Fruit fly (Drosophila melanogaster) Kc167 (cell line): ENCODE data around the gene Met.
"Not testable (repeated sequence)": the region's sequence is repeated elsewhere in the genome, so short reads cannot be mapped to it uniquely, and the experiment has no call there.

Experiments
- Myc ChIP-seq: fragments of >200 bp; optimal IDR thresholded peaks from 2 replicates; lab custom pipeline; 2017; ENCODE audit warnings: missing external identifiers
- Sin3A ChIP-seq: fragments of >200 bp; optimal IDR thresholded peaks from 2 replicates; lab custom pipeline; 2018; ENCODE audit warnings: missing external identifiers
- h ChIP-seq: fragments of >200 bp; optimal IDR thresholded peaks from 3 replicates; lab custom pipeline; 2018; ENCODE audit warnings: missing external identifiers
- insv ChIP-seq: fragments of >200 bp; optimal IDR thresholded peaks from 3 replicates; lab custom pipeline; 2018; ENCODE audit warnings: missing external identifiers
- psq ChIP-seq: fragments of >200 bp; optimal IDR thresholded peaks from 2 replicates; lab custom pipeline; 2017; ENCODE audit warnings: missing external identifiers
- ttk ChIP-seq: sonication (Bioruptor generic); optimal IDR thresholded peaks from 2 replicates; lab custom pipeline; 2017; ENCODE audit warnings: missing external identifiers

Gene Met

dm6 chrX:11615652-11616495 is at the start of gene Met, which contains the start of gene RPA3:
Gene Met, plus strand, starts transcription at chrX:11616124.
Gene RPA3, minus strand, starts transcription at chrX:11615840.
- TF ChIP-seq h (lab: Kevin White, UChicago) (no peak), insv (no peak), ttk (lab: Kevin White, UChicago) (no peak), psq (lab: Kevin White, UChicago) (no peak), Myc (lab: Kevin White, UChicago) (no peak), Sin3A (lab: Kevin White, UChicago) (no peak)

dm6 chrX:11569956-11570695 is 45.8 kb upstream of the Met start, which contains the start of the genes Polr2A and CG11699:
Gene Polr2A, minus strand, starts transcription at chrX:11570326.
Gene CG11699, plus strand, starts transcription at chrX:11570621.
- TF ChIP-seq ttk (lab: Kevin White, UChicago), result no peak
- TF ChIP-seq Myc (lab: Kevin White, UChicago), result no peak
- TF ChIP-seq psq (lab: Kevin White, UChicago), result no peak
- TF ChIP-seq h (lab: Kevin White, UChicago), result no peak
- no peak for TF ChIP-seq Sin3A (lab: Kevin White, UChicago)
- TF ChIP-seq insv, result no peak

dm6 chrX:11572270-11572914 is 43.5 kb upstream of the Met start, which contains the start of the genes Kmn1 and Reepl1:
Gene Kmn1, minus strand, starts transcription at chrX:11572442.
Gene Reepl1, plus strand, starts transcription at chrX:11572707.
- TF ChIP-seq insv (no peak), h (lab: Kevin White, UChicago) (no peak), Sin3A (lab: Kevin White, UChicago) (no peak), Myc (lab: Kevin White, UChicago) (no peak), ttk (lab: Kevin White, UChicago) (no peak), psq (lab: Kevin White, UChicago) (no peak)

dm6 chrX:11573529-11573928 is 42.4 kb upstream of the Met start, which contains the start of gene CG11696:
Gene CG11696, plus strand, starts transcription at chrX:11573731.
- no peak for TF ChIP-seq psq (lab: Kevin White, UChicago)
- no peak for TF ChIP-seq Sin3A (lab: Kevin White, UChicago)
- no peak for TF ChIP-seq insv
- TF ChIP-seq h (lab: Kevin White, UChicago), result no peak
- no peak for TF ChIP-seq ttk (lab: Kevin White, UChicago)
- no peak for TF ChIP-seq Myc (lab: Kevin White, UChicago)

dm6 chrX:11576540-11576939 is 39.4 kb upstream of the Met start, which contains the start of gene CG11695:
Gene CG11695, plus strand, starts transcription at chrX:11576883.
- TF ChIP-seq ttk (lab: Kevin White, UChicago) (no peak), h (lab: Kevin White, UChicago) (no peak), psq (lab: Kevin White, UChicago) (no peak), insv (no peak), Myc (lab: Kevin White, UChicago) (no peak), Sin3A (lab: Kevin White, UChicago) (no peak)

dm6 chrX:11578841-11579240 is 37.1 kb upstream of the Met start:
- TF ChIP-seq insv (no peak), h (lab: Kevin White, UChicago) (no peak), ttk (lab: Kevin White, UChicago) (no peak), psq (lab: Kevin White, UChicago) (no peak), Sin3A (lab: Kevin White, UChicago) (no peak), Myc (lab: Kevin White, UChicago) (no peak)

- TF ChIP-seq Sin3A (lab: Kevin White, UChicago) (no peak), Myc (lab: Kevin White, UChicago) (no peak), psq (lab: Kevin White, UChicago) (no peak), ttk (lab: Kevin White, UChicago) (no peak), insv (no peak), h (lab: Kevin White, UChicago) (no peak)
These were observed 35.6 kb upstream of the Met start, which contains the start of gene nod for dm6 chrX:11580200-11580840. Gene nod, plus strand, starts transcription at chrX:11580772.

dm6 chrX:11584075-11584474 is 31.8 kb upstream of the Met start, which contains the start of gene pkm:
Gene pkm, minus strand, starts transcription at chrX:11584175.
- TF ChIP-seq psq (lab: Kevin White, UChicago) (no peak), Sin3A (lab: Kevin White, UChicago) (no peak), Myc (lab: Kevin White, UChicago) (no peak), h (lab: Kevin White, UChicago) (no peak), insv (no peak), ttk (lab: Kevin White, UChicago) (no peak)

- not testable (repeated sequence) for TF ChIP-seq psq (lab: Kevin White, UChicago); ttk (lab: Kevin White, UChicago); insv
These were observed 16.3 kb upstream of the Met start, which contains the start of gene rho-4 for dm6 chrX:11599589-11599988. Gene rho-4, plus strand, starts transcription at chrX:11599838.

dm6 chrX:11600795-11601358 is 15.0 kb upstream of the Met start:
- no peak for TF ChIP-seq psq (lab: Kevin White, UChicago)
